Worm (Caenorhabditis elegans) whole organism, young adult: Measurements from ENCODE around the gene shc-3.

Experiments used
- T26A5.8 ChIP-seq: sonication (generic microtip); optimal IDR thresholded peaks from 2 replicates; lab custom pipeline; 2016; ENCODE audit warnings: missing genetic modification characterization, missing compliant biosample characterization
- lin-54 ChIP-seq: fragments of 200-800 bp; sonication (Bioruptor generic); optimal IDR thresholded peaks from 2 replicates; lab custom pipeline; 2018; ENCODE audit warnings: mild to moderate bottlenecking, missing genetic modification characterization, missing compliant biosample characterization
- pha-4 ChIP-seq: fragments of 150-350 bp; sonication (generic microtip); optimal IDR thresholded peaks from 2 replicates; lab custom pipeline; 2014; ENCODE audit warnings: missing biosample characterization, missing genetic modification reagents, missing genetic modification characterization
- snpc-4 ChIP-seq, 5 experiments: fragments of 150-350 bp in 1 of 5; sonication (generic microtip) in 4 of 5; optimal IDR thresholded peaks; 2 replicates each; lab custom pipeline; 2014 to 2018; ENCODE audit warnings: missing genetic modification characterization in 5 of 5, missing biosample characterization in 3 of 5, antibody characterized with exemption in 2 of 5, mild to moderate bottlenecking in 2 of 5, missing compliant biosample characterization in 2 of 5, missing genotype in 2 of 5, moderate library complexity in 2 of 5, missing genetic modification reagents in 1 of 5
- zim-3 ChIP-seq: sonication (generic microtip); optimal IDR thresholded peaks from 2 replicates; lab custom pipeline; 2017; ENCODE audit warnings: mild to moderate bottlenecking, missing genetic modification characterization, moderate library complexity, missing compliant biosample characterization

DNA sequence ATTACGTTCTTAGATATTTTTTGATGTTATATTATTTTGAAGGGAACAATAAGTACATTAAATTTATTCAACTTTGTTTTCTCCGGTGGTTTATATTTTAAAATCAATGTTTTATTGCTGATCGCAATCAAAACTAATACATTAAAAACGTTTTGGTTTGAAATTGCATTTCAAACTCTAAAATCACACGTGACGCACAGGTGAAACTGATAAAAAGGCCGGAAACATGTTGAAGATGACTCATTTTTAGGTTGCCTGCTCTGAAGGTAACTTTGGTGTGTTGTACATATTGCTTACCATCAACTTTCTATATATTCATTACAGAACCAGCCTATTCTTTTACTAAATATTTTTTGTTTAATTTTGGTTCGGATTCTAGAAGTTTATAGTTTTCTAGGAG lies 31.6 kb upstream of the shc-3 start:
- TF ChIP-seq pha-4 (tag; lab: Kevin White, UChicago), result no peak
- no peak for TF ChIP-seq snpc-4 (GFP tag; optimal IDR thresholded peaks at IDR 0.05; lab: Kevin White, UChicago)
- no peak for TF ChIP-seq snpc-4 (tag; optimal IDR thresholded peaks at IDR 0.05; lab: Kevin White, UChicago)
- no peak for TF ChIP-seq zim-3 (tag; lab: Kevin White, UChicago)
- TF ChIP-seq T26A5.8, result no peak
- no peak for TF ChIP-seq lin-54
